Fruit fly (Drosophila melanogaster) whole organism, embryonic: ENCODE measurements around the gene Ir31a.

Experiments
- Atf-2 ChIP-seq: fragments of 200-800 bp; sonication (Bioruptor generic); optimal IDR thresholded peaks from 2 replicates; lab custom pipeline; 2016; ENCODE audit warnings: missing biosample characterization, missing genetic modification characterization
- CG10654 ChIP-seq: fragments of 200-800 bp; sonication (Bioruptor generic); optimal IDR thresholded peaks from 2 replicates; lab custom pipeline; 2016; ENCODE audit warnings: missing biosample characterization, missing genetic modification characterization
- CG11456 ChIP-seq: fragments of 200-800 bp; sonication (Bioruptor generic); IDR thresholded peaks from 3 replicates; pipeline ENCODE4 v1.3.6; 2022; ENCODE audit warnings: missing biosample characterization, missing genetic modification characterization
- CG12071 ChIP-seq: fragments of 200-800 bp; sonication (Bioruptor generic); optimal IDR thresholded peaks from 3 replicates; lab custom pipeline; 2018; ENCODE audit warnings: missing biosample characterization, mild to moderate bottlenecking, missing genetic modification characterization
- CG13775 ChIP-seq: fragments of 200-800 bp; sonication (Bioruptor generic); optimal IDR thresholded peaks from 3 replicates; lab custom pipeline; 2017; ENCODE audit warnings: missing biosample characterization, mild to moderate bottlenecking, missing genetic modification characterization
- CG14050 ChIP-seq: fragments of 200-800 bp; sonication (Bioruptor generic); IDR thresholded peaks from 3 replicates; pipeline ENCODE4 v1.3.6; 2022; ENCODE audit warnings: missing biosample characterization, missing genetic modification characterization
- CG17912 ChIP-seq: fragments of 200-800 bp; sonication (Bioruptor generic); optimal IDR thresholded peaks from 2 replicates; lab custom pipeline; 2018; ENCODE audit warnings: missing biosample characterization, mild to moderate bottlenecking, missing genetic modification characterization
- CG2889 ChIP-seq: fragments of 200-800 bp; sonication (Bioruptor generic); IDR thresholded peaks from 3 replicates; pipeline ENCODE4 v1.3.6; 2022; ENCODE audit warnings: missing biosample characterization, missing genetic modification characterization
- CG31365 ChIP-seq: fragments of 200-800 bp; sonication (Bioruptor generic); optimal IDR thresholded peaks from 2 replicates; lab custom pipeline; 2018; ENCODE audit warnings: missing biosample characterization, mild to moderate bottlenecking, missing genetic modification characterization
- CG31388 ChIP-seq: fragments of 200-800 bp; sonication (Bioruptor generic); optimal IDR thresholded peaks from 2 replicates; lab custom pipeline; 2016; ENCODE audit warnings: missing biosample characterization, missing genetic modification characterization
- CG3163 ChIP-seq: fragments of 200-800 bp; sonication (Bioruptor generic); optimal IDR thresholded peaks from 3 replicates; lab custom pipeline; 2016; ENCODE audit warnings: missing biosample characterization, missing genetic modification characterization
- CG3281 ChIP-seq: fragments of 200-800 bp; sonication (Bioruptor generic); optimal IDR thresholded peaks from 3 replicates; lab custom pipeline; 2017; ENCODE audit warnings: missing biosample characterization, mild to moderate bottlenecking, missing genetic modification characterization
- CG33557 ChIP-seq: fragments of 200-800 bp; sonication (Bioruptor generic); optimal IDR thresholded peaks from 2 replicates; lab custom pipeline; 2019; ENCODE audit warnings: missing biosample characterization, mild to moderate bottlenecking, missing genetic modification characterization, moderate library complexity
- CG3407 ChIP-seq: fragments of 200-800 bp; sonication (Bioruptor generic); optimal IDR thresholded peaks from 2 replicates; lab custom pipeline; 2018; ENCODE audit warnings: missing biosample characterization, mild to moderate bottlenecking, missing genetic modification characterization
- CG6854 ChIP-seq: fragments of 200-800 bp; sonication (Bioruptor generic); optimal IDR thresholded peaks from 3 replicates; lab custom pipeline; 2017; ENCODE audit warnings: missing biosample characterization, mild to moderate bottlenecking, missing genetic modification characterization
- CG7786 ChIP-seq: fragments of 200-800 bp; sonication (Bioruptor generic); optimal IDR thresholded peaks from 2 replicates; lab custom pipeline; 2016; ENCODE audit warnings: missing biosample characterization, missing genetic modification characterization
- CG7928 ChIP-seq: fragments of 200-800 bp; sonication (Bioruptor generic); optimal IDR thresholded peaks from 2 replicates; lab custom pipeline; 2017; ENCODE audit warnings: missing biosample characterization, mild to moderate bottlenecking, missing genetic modification characterization
- Deaf1 ChIP-seq: fragments of 200-800 bp; optimal IDR thresholded peaks from 3 replicates; lab custom pipeline; 2019; ENCODE audit warnings: missing biosample characterization, mild to moderate bottlenecking, missing genetic modification characterization, moderate library complexity
- Gsc ChIP-seq: fragments of 200-800 bp; sonication (Bioruptor generic); IDR thresholded peaks from 2 replicates; pipeline ENCODE4 v1.3.6; 2022; ENCODE audit warnings: missing biosample characterization, missing genetic modification characterization
- Gug ChIP-seq: fragments of 200-800 bp; sonication (Bioruptor generic); IDR thresholded peaks from 4 replicates; pipeline ENCODE4 v1.3.6; 2022; ENCODE audit warnings: missing biosample characterization, missing genetic modification characterization
- H15 ChIP-seq: fragments of 200-800 bp; sonication (Bioruptor generic); IDR thresholded peaks from 3 replicates; pipeline ENCODE4 v1.3.6; 2022; ENCODE audit warnings: missing biosample characterization, missing genetic modification characterization
- Hmr ChIP-seq: fragments of 200-800 bp; sonication (Bioruptor generic); optimal IDR thresholded peaks from 3 replicates; lab custom pipeline; 2017; ENCODE audit warnings: mild to moderate bottlenecking, missing biosample characterization, missing genetic modification reagents, missing genetic modification characterization
- Max ChIP-seq: fragments of 200-800 bp; sonication (Bioruptor generic); optimal IDR thresholded peaks from 2 replicates; lab custom pipeline; 2016; ENCODE audit warnings: missing biosample characterization, mild to moderate bottlenecking, missing genetic modification characterization
- NC2α ChIP-seq: fragments of 200-800 bp; sonication (Bioruptor generic); optimal IDR thresholded peaks from 2 replicates; lab custom pipeline; 2016; ENCODE audit warnings: missing biosample characterization, missing genetic modification characterization
- NC2β ChIP-seq: fragments of 200-800 bp; sonication (Bioruptor generic); optimal IDR thresholded peaks from 2 replicates; lab custom pipeline; 2016; ENCODE audit warnings: missing biosample characterization, missing genetic modification characterization
- PHDP ChIP-seq: fragments of 200-800 bp; sonication (Bioruptor generic); optimal IDR thresholded peaks from 3 replicates; lab custom pipeline; 2018; ENCODE audit warnings: missing biosample characterization, mild to moderate bottlenecking, missing genetic modification characterization, moderate library complexity
- Sin3A ChIP-seq: fragments of >200 bp; optimal IDR thresholded peaks from 2 replicates; lab custom pipeline; 2018
- Six4 ChIP-seq: fragments of 200-800 bp; sonication (Bioruptor generic); optimal IDR thresholded peaks from 2 replicates; lab custom pipeline; 2016; ENCODE audit warnings: missing biosample characterization, missing genetic modification characterization
- Sry-δ ChIP-seq: fragments of 200-800 bp; sonication (Bioruptor generic); optimal IDR thresholded peaks from 2 replicates; lab custom pipeline; 2016; ENCODE audit warnings: missing biosample characterization, missing genetic modification characterization
- ac ChIP-seq: fragments of 200-800 bp; sonication (Bioruptor generic); optimal IDR thresholded peaks from 3 replicates; lab custom pipeline; 2017; ENCODE audit warnings: missing biosample characterization, mild to moderate bottlenecking, missing genetic modification characterization
- bsh ChIP-seq, 2 experiments: fragments of 200-800 bp; sonication (Bioruptor generic); optimal IDR thresholded peaks; 2 replicates each; lab custom pipeline; 2017 to 2018; ENCODE audit warnings: mild to moderate bottlenecking in 2 of 2, missing biosample characterization in 2 of 2, missing genetic modification characterization in 2 of 2, moderate library complexity in 1 of 2
- corto ChIP-seq: fragments of 200-800 bp; sonication (Bioruptor generic); optimal IDR thresholded peaks from 2 replicates; lab custom pipeline; 2016; ENCODE audit warnings: missing biosample characterization, mild to moderate bottlenecking, missing genetic modification characterization, moderate library complexity
- crol ChIP-seq: fragments of 200-800 bp; sonication (Bioruptor generic); IDR thresholded peaks from 2 replicates; pipeline ENCODE4 v1.3.6; 2022; ENCODE audit warnings: missing biosample characterization, missing genetic modification characterization
- dpn ChIP-seq, 2 experiments: fragments of 200-800 bp; sonication (Bioruptor generic); optimal IDR thresholded peaks; 3 replicates each; lab custom pipeline; 2016; ENCODE audit warnings: missing biosample characterization in 2 of 2, missing genetic modification characterization in 2 of 2
- dysf ChIP-seq: fragments of 200-800 bp; sonication (Bioruptor generic); IDR thresholded peaks from 3 replicates; pipeline ENCODE4 v1.3.6; 2022; ENCODE audit warnings: missing biosample characterization, missing genetic modification characterization
- ems ChIP-seq: fragments of 200-800 bp; sonication (Bioruptor generic); optimal IDR thresholded peaks from 3 replicates; lab custom pipeline; 2016; ENCODE audit warnings: missing biosample characterization, missing genetic modification characterization
- esg ChIP-seq: fragments of 200-800 bp; sonication (Bioruptor generic); conservative IDR thresholded peaks from 2 replicates; pipeline ENCODE4 v1.3.6; 2022; ENCODE audit warnings: missing biosample characterization, missing genetic modification characterization
- eyg ChIP-seq: fragments of 200-800 bp; sonication (Bioruptor generic); optimal IDR thresholded peaks from 3 replicates; lab custom pipeline; 2016; ENCODE audit warnings: missing biosample characterization, missing genetic modification characterization
- grau ChIP-seq: fragments of 200-800 bp; optimal IDR thresholded peaks from 3 replicates; lab custom pipeline; 2019; ENCODE audit warnings: missing biosample characterization, mild to moderate bottlenecking, missing genetic modification characterization, moderate library complexity
- jumu ChIP-seq: fragments of 200-800 bp; sonication (Bioruptor generic); optimal IDR thresholded peaks from 3 replicates; lab custom pipeline; 2016; ENCODE audit warnings: missing biosample characterization, missing genetic modification characterization
- kah ChIP-seq: fragments of 200-800 bp; sonication (Bioruptor generic); optimal IDR thresholded peaks from 2 replicates; lab custom pipeline; 2018; ENCODE audit warnings: missing biosample characterization, mild to moderate bottlenecking, missing genetic modification characterization
- kni ChIP-seq: fragments of 200-800 bp; sonication (Bioruptor generic); optimal IDR thresholded peaks from 3 replicates; lab custom pipeline; 2017; ENCODE audit warnings: mild to moderate bottlenecking, missing biosample characterization, missing genetic modification reagents, missing genetic modification characterization
- lab ChIP-seq: fragments of 200-800 bp; sonication (Bioruptor generic); optimal IDR thresholded peaks from 3 replicates; lab custom pipeline; 2017; ENCODE audit warnings: missing biosample characterization, missing genetic modification characterization, mild to moderate bottlenecking, moderate library complexity, missing genetic modification reagents
- lola ChIP-seq, 3 experiments: fragments of >200 bp in 2 of 3; fragments of 200-800 bp in 1 of 3; sonication (Bioruptor generic) in 1 of 3; optimal IDR thresholded peaks; 2 replicates each; lab custom pipeline; 2017 to 2019; ENCODE audit warnings: missing biosample characterization in 3 of 3, missing genetic modification characterization in 3 of 3, mild to moderate bottlenecking in 1 of 3, moderate library complexity in 1 of 3
- luna ChIP-seq: fragments of 200-800 bp; sonication (Bioruptor generic); optimal IDR thresholded peaks from 2 replicates; lab custom pipeline; 2016; ENCODE audit warnings: missing biosample characterization, missing genetic modification characterization
- pho ChIP-seq: fragments of 200-800 bp; sonication (Bioruptor generic); optimal IDR thresholded peaks from 2 replicates; lab custom pipeline; 2016; ENCODE audit warnings: missing biosample characterization, missing genetic modification characterization
- ranshi ChIP-seq: fragments of 200-800 bp; sonication (Bioruptor generic); IDR thresholded peaks from 2 replicates; pipeline ENCODE4 v1.3.6; 2022; ENCODE audit warnings: missing biosample characterization, missing genetic modification characterization
- ssp ChIP-seq: fragments of 200-800 bp; sonication (Bioruptor generic); IDR thresholded peaks from 2 replicates; pipeline ENCODE4 v1.3.6; 2022; ENCODE audit warnings: missing biosample characterization, missing genetic modification characterization
- unc-4 ChIP-seq: fragments of 200-800 bp; sonication (Bioruptor generic); IDR thresholded peaks from 2 replicates; pipeline ENCODE4 v1.3.6; 2022; ENCODE audit warnings: missing biosample characterization, missing genetic modification characterization; ENCODE audit not compliant: partially characterized antibody
- vvl ChIP-seq: fragments of 200-800 bp; sonication (Bioruptor generic); IDR thresholded peaks from 2 replicates; pipeline ENCODE4 v1.3.6; 2022; ENCODE audit warnings: missing biosample characterization, missing genetic modification characterization
- zen2 ChIP-seq: fragments of 200-800 bp; sonication (Bioruptor generic); IDR thresholded peaks from 3 replicates; pipeline ENCODE4 v1.3.6; 2022; ENCODE audit warnings: missing biosample characterization, missing genetic modification characterization; ENCODE audit not compliant: partially characterized antibody

The Ir31a gene

dm6 chr2L:10381890-10382450 is 23.4 kb upstream of the Ir31a start, which contains the start of gene CG5096 (continued):
- TF ChIP-seq CG14050 (GFP tag; lab: Robert Waterston, UW) (peak; percentile 87), dysf (GFP tag; lab: Robert Waterston, UW) (peak; percentile 90), Gsc (GFP tag; lab: Robert Waterston, UW) (no peak), CG31365 (peak; percentile 71), CG3163 (GFP tag; lab: Kevin White, UChicago) (peak; percentile 46), lola (GFP tag; optimal IDR thresholded peaks at IDR 0.05; lab: Kevin White, UChicago) (peak in 1 of 3 experiments; percentile 58), corto (GFP tag; lab: Kevin White, UChicago) (peak; percentile 27), unc-4 (GFP tag; lab: Robert Waterston, UW) (no peak), CG2889 (GFP tag; lab: Robert Waterston, UW) (peak; percentile 93), NC2α (GFP tag; lab: Kevin White, UChicago) (peak; percentile 33), CG7928 (GFP tag; lab: Kevin White, UChicago) (peak; percentile 41), CG33557 (GFP tag; lab: Kevin White, UChicago) (no peak), zen2 (GFP tag; lab: Robert Waterston, UW) (no peak), dpn (GFP tag; optimal IDR thresholded peaks at IDR 0.05; lab: Kevin White, UChicago) (peak; percentile 80 to 82), ems (GFP tag; lab: Kevin White, UChicago) (peak; percentile 81), Deaf1 (peak; percentile 75), CG31388 (GFP tag; lab: Kevin White, UChicago) (peak; percentile 21), lab (GFP tag; lab: Kevin White, UChicago) (peak; percentile 97), CG13775 (GFP tag; lab: Kevin White, UChicago) (peak; percentile 70), CG11456 (GFP tag; lab: Robert Waterston, UW) (peak; percentile 87), kni (GFP tag; lab: Kevin White, UChicago) (no peak), vvl (peak; percentile 94), Sry-δ (GFP tag; lab: Kevin White, UChicago) (peak; percentile 38), crol (GFP tag; lab: Robert Waterston, UW) (no peak), CG10654 (peak; percentile 67), Sin3A (lab: Kevin White, UChicago) (no peak), bsh (GFP tag; optimal IDR thresholded peaks at IDR 0.05; lab: Kevin White, UChicago) (peak in 1 of 2 experiments; percentile 90), Max (GFP tag; lab: Kevin White, UChicago) (peak; percentile 70), ranshi (GFP tag; lab: Robert Waterston, UW) (peak; percentile 91; the same call in 1 of the 2 replicates), CG3407 (GFP tag; lab: Kevin White, UChicago) (peak; percentile 49), pho (GFP tag; lab: Kevin White, UChicago) (peak; percentile 84), CG12071 (GFP tag; lab: Kevin White, UChicago) (no peak), Hmr (GFP tag; lab: Kevin White, UChicago) (peak; percentile 94), ssp (GFP tag; lab: Robert Waterston, UW) (peak; percentile 62), Six4 (peak; percentile 68), ac (GFP tag; lab: Kevin White, UChicago) (no peak), PHDP (peak; percentile 95), grau (peak; percentile 93), CG3281 (GFP tag; lab: Kevin White, UChicago) (peak; percentile 92), kah (peak; percentile 67), NC2β (GFP tag; lab: Kevin White, UChicago) (peak; percentile 19), Gug (no peak), jumu (peak; percentile 53), esg (GFP tag; lab: Robert Waterston, UW) (peak; percentile 82), CG6854 (GFP tag; lab: Kevin White, UChicago) (peak; percentile 89), eyg (GFP tag; lab: Kevin White, UChicago) (peak; percentile 69), Atf-2 (GFP tag; lab: Kevin White, UChicago) (peak; percentile 70), CG17912 (GFP tag; lab: Kevin White, UChicago) (peak; percentile 43), H15 (GFP tag; lab: Robert Waterston, UW) (peak; percentile 82; the same call in 2 of the 3 replicates), luna (GFP tag; lab: Kevin White, UChicago) (peak; percentile 45), CG7786 (GFP tag; lab: Kevin White, UChicago) (peak; percentile 84)
